Fruit fly (Drosophila melanogaster): ENCODE measurements around the gene Coq8.

The Coq8 gene

dm6 chrX:12909577-12910426, 8.9 kb upstream of the Coq8 start, which contains the start of the genes Brms1 and CG4645 (continued):
- TF ChIP-seq CG11456 (GFP tag; IDR thresholded peaks at IDR 0.05) (peak; percentile 66; the same call in 2 of the 3 replicates), Poxn (GFP tag; IDR thresholded peaks at IDR 0.05) (no peak), bcd (GFP tag; optimal IDR thresholded peaks at IDR 0.05) (peak; percentile 55), hbn (GFP tag; IDR thresholded peaks at IDR 0.05; ENCODE audit: partially characterized antibody) (no peak), z (GFP tag; IDR thresholded peaks at IDR 0.05) (no peak), CG43689 (GFP tag; IDR thresholded peaks at IDR 0.05) (no peak; the same call in 1 of the 2 replicates), CG11093 (GFP tag; IDR thresholded peaks at IDR 0.05) (no peak), Opbp (GFP tag; IDR thresholded peaks at IDR 0.05; ENCODE audit: partially characterized antibody) (0 out of 3 replicates have a peak, but pooled peaks have one; percentile 8), CG10654 (GFP tag; optimal IDR thresholded peaks at IDR 0.05) (no peak), mam (GFP tag; optimal IDR thresholded peaks at IDR 0.05) (peak; percentile 28), CG17802 (tag; optimal IDR thresholded peaks at IDR 0.05) (no peak), gt (GFP tag; IDR thresholded peaks at IDR 0.05) (no peak), lola (GFP tag; optimal IDR thresholded peaks at IDR 0.05) (peak in 1 of 3 experiments; percentile 62), Ets65A (GFP tag) (peak; percentile 92), toy (GFP tag; IDR thresholded peaks at IDR 0.05) (no peak), CG16779 (GFP tag; IDR thresholded peaks at IDR 0.05) (no peak), CG2889 (GFP tag; IDR thresholded peaks at IDR 0.05) (no peak), Rfx (GFP tag; IDR thresholded peaks at IDR 0.05) (peak; percentile 67), ro (GFP tag; IDR thresholded peaks at IDR 0.05) (no peak), hth (optimal IDR thresholded peaks at IDR 0.05) (no peak), CG30403 (GFP tag; optimal IDR thresholded peaks at IDR 0.05) (peak; percentile 79), CG10431 (GFP tag; optimal IDR thresholded peaks at IDR 0.05) (no peak), nom (GFP tag; optimal IDR thresholded peaks at IDR 0.05) (no peak), zen (tag; optimal IDR thresholded peaks at IDR 0.05) (no peak), CG17612 (GFP tag; IDR thresholded peaks at IDR 0.05) (no peak), CG3995 (GFP tag; optimal IDR thresholded peaks at IDR 0.05) (peak; percentile 2), knrl (GFP tag; IDR thresholded peaks at IDR 0.05; ENCODE audit: partially characterized antibody) (no peak), mirr (GFP tag; optimal IDR thresholded peaks at IDR 0.05) (no peak), CG4404 (GFP tag; IDR thresholded peaks at IDR 0.05) (peak; percentile 75), Jarid2 (GFP tag; optimal IDR thresholded peaks at IDR 0.05) (no peak), Fer2 (tag; optimal IDR thresholded peaks at IDR 0.05) (peak; percentile 23), klu (GFP tag; IDR thresholded peaks at IDR 0.05) (no peak), kah (GFP tag; optimal IDR thresholded peaks at IDR 0.05) (no peak), CG33213 (GFP tag; optimal IDR thresholded peaks at IDR 0.05) (no peak), CG12071 (GFP tag; optimal IDR thresholded peaks at IDR 0.05) (no peak), CG18011 (GFP tag; optimal IDR thresholded peaks at IDR 0.05) (peak; percentile 35), gsb (GFP tag; IDR thresholded peaks at IDR 0.05) (no peak), CG31224 (GFP tag; IDR thresholded peaks at IDR 0.05) (no peak), croc (GFP tag; conservative IDR thresholded peaks at IDR 0.05) (0 out of 3 replicates have a peak, but pooled peaks have one; percentile 20), Ets97D (GFP tag; optimal IDR thresholded peaks at IDR 0.05) (peak; percentile 13), fd96Cb (tag; optimal IDR thresholded peaks at IDR 0.05) (peak; percentile 28), cato (GFP tag; optimal IDR thresholded peaks at IDR 0.05; ENCODE audit: borderline replicate concordance) (peak; percentile 26), CG15696 (tag; optimal IDR thresholded peaks at IDR 0.05) (peak; percentile 46), GATAe (GFP tag; conservative IDR thresholded peaks at IDR 0.05) (no peak), danr (GFP tag; IDR thresholded peaks at IDR 0.05) (no peak), BtbVII (GFP tag; optimal IDR thresholded peaks at IDR 0.05) (peak; percentile 2), Dbx (GFP tag; IDR thresholded peaks at IDR 0.05) (0 out of 3 replicates have a peak, but pooled peaks have one; percentile 35), CG17829 (tag; optimal IDR thresholded peaks at IDR 0.05) (peak; percentile 44), CG15011 (GFP tag; optimal IDR thresholded peaks at IDR 0.05) (no peak)

Measured in whole organism, embryonic.